Fruit fly (Drosophila melanogaster) whole organism, embryonic: Measurements from ENCODE around the gene Hsp70Ba.

Experiments used
- CG10565 ChIP-seq: fragments of 200-800 bp; sonication (Bioruptor generic); optimal IDR thresholded peaks from 3 replicates; lab custom pipeline; 2016; ENCODE audit warnings: missing biosample characterization, mild to moderate bottlenecking, missing genetic modification characterization
- CG13424 ChIP-seq: fragments of 200-800 bp; sonication (Bioruptor generic); optimal IDR thresholded peaks from 2 replicates; lab custom pipeline; 2019; ENCODE audit warnings: missing biosample characterization, mild to moderate bottlenecking, missing genetic modification characterization, moderate library complexity
- CG14667 ChIP-seq: fragments of 200-800 bp; sonication (Bioruptor generic); IDR thresholded peaks from 2 replicates; pipeline ENCODE4 v1.3.6; 2022; ENCODE audit warnings: missing biosample characterization, missing genetic modification characterization
- CG15514 ChIP-seq: fragments of 200-800 bp; sonication (Bioruptor generic); optimal IDR thresholded peaks from 3 replicates; lab custom pipeline; 2017; ENCODE audit warnings: missing biosample characterization, missing genetic modification characterization, mild to moderate bottlenecking, moderate library complexity, missing genetic modification reagents
- CG18262 ChIP-seq: fragments of 200-800 bp; optimal IDR thresholded peaks from 3 replicates; lab custom pipeline; 2019; ENCODE audit warnings: missing biosample characterization, mild to moderate bottlenecking, missing genetic modification characterization, moderate library complexity
- CG1832 ChIP-seq: fragments of 200-800 bp; sonication (Bioruptor generic); optimal IDR thresholded peaks from 2 replicates; lab custom pipeline; 2017; ENCODE audit warnings: missing biosample characterization, mild to moderate bottlenecking, missing genetic modification characterization, inconsistent platforms
- CG2712 ChIP-seq: fragments of 200-800 bp; optimal IDR thresholded peaks from 3 replicates; lab custom pipeline; 2019; ENCODE audit warnings: missing biosample characterization, mild to moderate bottlenecking, missing genetic modification characterization, moderate library complexity
- CG32767 ChIP-seq: fragments of 200-800 bp; sonication (Bioruptor generic); IDR thresholded peaks from 2 replicates; pipeline ENCODE4 v1.3.6; 2022; ENCODE audit warnings: missing biosample characterization, missing genetic modification characterization
- CG34224 ChIP-seq: fragments of 200-800 bp; sonication (Bioruptor generic); IDR thresholded peaks from 3 replicates; pipeline ENCODE4 v1.3.6; 2022; ENCODE audit warnings: missing biosample characterization, missing genetic modification characterization; ENCODE audit not compliant: partially characterized antibody
- CG34422 ChIP-seq: fragments of 200-800 bp; sonication (Bioruptor generic); IDR thresholded peaks from 3 replicates; pipeline ENCODE4 v1.3.6; 2022; ENCODE audit warnings: missing biosample characterization, missing genetic modification characterization
- CG42726 ChIP-seq: fragments of 200-800 bp; sonication (Bioruptor generic); IDR thresholded peaks from 2 replicates; pipeline ENCODE4 v1.3.6; 2022; ENCODE audit warnings: missing biosample characterization, missing genetic modification characterization; ENCODE audit not compliant: partially characterized antibody
- CG6654 ChIP-seq: fragments of 200-800 bp; sonication (Bioruptor generic); optimal IDR thresholded peaks from 2 replicates; lab custom pipeline; 2017; ENCODE audit warnings: missing biosample characterization, mild to moderate bottlenecking, missing genetic modification characterization
- CTCF ChIP-seq: fragments of 200-800 bp; sonication (Bioruptor generic); optimal IDR thresholded peaks from 2 replicates; lab custom pipeline; 2017; ENCODE audit warnings: missing biosample characterization, mild to moderate bottlenecking, missing genetic modification characterization, moderate library complexity
- D19B ChIP-seq: fragments of 200-800 bp; sonication (Bioruptor generic); optimal IDR thresholded peaks from 2 replicates; lab custom pipeline; 2017; ENCODE audit warnings: missing biosample characterization, mild to moderate bottlenecking, missing genetic modification characterization
- Dad ChIP-seq: fragments of 200-800 bp; sonication (Bioruptor generic); optimal IDR thresholded peaks from 3 replicates; lab custom pipeline; 2016; ENCODE audit warnings: missing biosample characterization, missing genetic modification characterization
- Dbx ChIP-seq: fragments of 200-800 bp; sonication (Bioruptor generic); IDR thresholded peaks from 3 replicates; pipeline ENCODE4 v1.3.6; 2022; ENCODE audit warnings: missing biosample characterization, missing genetic modification characterization
- Elba2 ChIP-seq: fragments of 200-800 bp; sonication (Bioruptor generic); optimal IDR thresholded peaks from 3 replicates; lab custom pipeline; 2016; ENCODE audit warnings: missing biosample characterization, missing genetic modification characterization
- Ets65A ChIP-seq: fragments of 200-800 bp; sonication (Bioruptor generic); peaks from one replicate; lab custom pipeline; 2016; ENCODE audit warnings: missing biosample characterization, missing genetic modification characterization
- Fer3 ChIP-seq: fragments of 200-800 bp; sonication (Bioruptor generic); optimal IDR thresholded peaks from 2 replicates; lab custom pipeline; 2018; ENCODE audit warnings: missing biosample characterization, mild to moderate bottlenecking, missing genetic modification characterization, moderate library complexity
- GATAe ChIP-seq: fragments of 200-800 bp; sonication (Bioruptor generic); conservative IDR thresholded peaks from 2 replicates; pipeline ENCODE4 v1.3.6; 2022; ENCODE audit warnings: missing biosample characterization, missing genetic modification characterization
- Hey ChIP-seq: fragments of 200-800 bp; sonication (Bioruptor generic); optimal IDR thresholded peaks from 3 replicates; lab custom pipeline; 2018; ENCODE audit warnings: missing biosample characterization, mild to moderate bottlenecking, missing genetic modification characterization
- Hr3 ChIP-seq: fragments of 200-800 bp; sonication (Bioruptor generic); optimal IDR thresholded peaks from 3 replicates; lab custom pipeline; 2016; ENCODE audit warnings: missing biosample characterization, missing genetic modification characterization
- Hr51 ChIP-seq, 2 experiments: fragments of 200-800 bp; sonication (Bioruptor generic); optimal IDR thresholded peaks; 2 replicates in 1 of 2; 3 replicates in 1 of 2; lab custom pipeline; 2016 to 2018; ENCODE audit warnings: missing biosample characterization in 2 of 2, missing genetic modification characterization in 2 of 2, mild to moderate bottlenecking in 1 of 2, moderate library complexity in 1 of 2
- Meics ChIP-seq: fragments of 200-800 bp; sonication (Bioruptor generic); optimal IDR thresholded peaks from 2 replicates; lab custom pipeline; 2017; ENCODE audit warnings: missing biosample characterization, mild to moderate bottlenecking, missing genetic modification characterization
- Nf-YC ChIP-seq: fragments of 200-800 bp; optimal IDR thresholded peaks from 3 replicates; lab custom pipeline; 2019; ENCODE audit warnings: missing biosample characterization, mild to moderate bottlenecking, missing genetic modification characterization, moderate library complexity
- Ravus ChIP-seq: fragments of 200-800 bp; sonication (Bioruptor generic); IDR thresholded peaks from 2 replicates; pipeline ENCODE4 v1.3.6; 2022; ENCODE audit warnings: missing biosample characterization, missing genetic modification characterization
- Six4 ChIP-seq: fragments of 200-800 bp; sonication (Bioruptor generic); optimal IDR thresholded peaks from 2 replicates; lab custom pipeline; 2016; ENCODE audit warnings: missing biosample characterization, missing genetic modification characterization
- Sox100B ChIP-seq: fragments of 200-800 bp; sonication (Bioruptor generic); optimal IDR thresholded peaks from 3 replicates; lab custom pipeline; 2018; ENCODE audit warnings: missing biosample characterization, mild to moderate bottlenecking, missing genetic modification characterization
- Tbp ChIP-seq: fragments of >200 bp; optimal IDR thresholded peaks from 2 replicates; lab custom pipeline; 2018; ENCODE audit warnings: missing biosample characterization, missing genetic modification characterization
- ab ChIP-seq: fragments of 200-800 bp; sonication (Bioruptor generic); optimal IDR thresholded peaks from 2 replicates; lab custom pipeline; 2016; ENCODE audit warnings: missing biosample characterization, missing genetic modification characterization
- az2 ChIP-seq: fragments of 200-800 bp; sonication (Bioruptor generic); optimal IDR thresholded peaks from 3 replicates; lab custom pipeline; 2016; ENCODE audit warnings: missing biosample characterization, missing genetic modification characterization
- crc ChIP-seq: fragments of 200-800 bp; sonication (Bioruptor generic); optimal IDR thresholded peaks from 2 replicates; lab custom pipeline; 2016; ENCODE audit warnings: missing biosample characterization, missing genetic modification characterization
- dm ChIP-seq: fragments of 200-800 bp; sonication (Bioruptor generic); optimal IDR thresholded peaks from 3 replicates; lab custom pipeline; 2016; ENCODE audit warnings: missing biosample characterization, missing genetic modification characterization
- exex ChIP-seq: fragments of 200-800 bp; sonication (Bioruptor generic); optimal IDR thresholded peaks from 4 replicates; lab custom pipeline; 2018; ENCODE audit warnings: missing biosample characterization, mild to moderate bottlenecking, missing genetic modification characterization, moderate library complexity
- fd96Cb ChIP-seq: fragments of 200-800 bp; sonication (Bioruptor generic); optimal IDR thresholded peaks from 2 replicates; lab custom pipeline; 2018; ENCODE audit warnings: missing biosample characterization, mild to moderate bottlenecking, missing genetic modification characterization, moderate library complexity
- fru ChIP-seq: fragments of >200 bp; optimal IDR thresholded peaks from 2 replicates; lab custom pipeline; 2017
- ftz-f1 ChIP-seq: fragments of 200-800 bp; sonication (Bioruptor generic); optimal IDR thresholded peaks from 2 replicates; lab custom pipeline; 2016; ENCODE audit warnings: missing biosample characterization, missing genetic modification characterization
- ham ChIP-seq: fragments of 200-800 bp; sonication (Bioruptor generic); IDR thresholded peaks from 2 replicates; pipeline ENCODE4 v1.3.6; 2022; ENCODE audit warnings: missing biosample characterization, missing genetic modification characterization
- ind ChIP-seq: fragments of 200-800 bp; sonication (Bioruptor generic); optimal IDR thresholded peaks from 3 replicates; lab custom pipeline; 2016; ENCODE audit warnings: missing biosample characterization, missing genetic modification characterization
- mld ChIP-seq: fragments of 200-800 bp; sonication (Bioruptor generic); IDR thresholded peaks from 3 replicates; pipeline ENCODE4 v1.3.6; 2022; ENCODE audit warnings: missing biosample characterization, missing genetic modification characterization; ENCODE audit not compliant: partially characterized antibody
- otp ChIP-seq: fragments of 200-800 bp; sonication (Bioruptor generic); IDR thresholded peaks from 3 replicates; pipeline ENCODE4, ENCODE4 v1.3.6; 2022; ENCODE audit warnings: missing biosample characterization, missing genetic modification characterization
- p53 ChIP-seq: fragments of 200-800 bp; sonication (Bioruptor generic); optimal IDR thresholded peaks from 2 replicates; lab custom pipeline; 2016; ENCODE audit warnings: missing biosample characterization, missing genetic modification characterization
- pb ChIP-seq: fragments of 200-800 bp; sonication (Bioruptor generic); optimal IDR thresholded peaks from 3 replicates; lab custom pipeline; 2016; ENCODE audit warnings: missing biosample characterization, missing genetic modification characterization
- phol ChIP-seq: fragments of 200-800 bp; sonication (Bioruptor generic); optimal IDR thresholded peaks from 3 replicates; lab custom pipeline; 2018; ENCODE audit warnings: missing biosample characterization, mild to moderate bottlenecking, missing genetic modification characterization, moderate library complexity
- ro ChIP-seq: fragments of 200-800 bp; sonication (Bioruptor generic); IDR thresholded peaks from 2 replicates; pipeline ENCODE4 v1.3.6; 2022; ENCODE audit warnings: missing biosample characterization, missing genetic modification characterization
- sd ChIP-seq: fragments of 200-800 bp; sonication (Bioruptor generic); optimal IDR thresholded peaks from 3 replicates; lab custom pipeline; 2018; ENCODE audit warnings: missing biosample characterization, mild to moderate bottlenecking, missing genetic modification characterization, moderate library complexity
- sisA ChIP-seq: fragments of 200-800 bp; sonication (Bioruptor generic); IDR thresholded peaks from 2 replicates; pipeline ENCODE4 v1.3.6; 2022; ENCODE audit warnings: missing biosample characterization, missing genetic modification characterization
- sug ChIP-seq: fragments of 200-800 bp; optimal IDR thresholded peaks from 2 replicates; lab custom pipeline; 2019; ENCODE audit warnings: missing biosample characterization, mild to moderate bottlenecking, missing genetic modification characterization, moderate library complexity
- trem ChIP-seq: fragments of 200-800 bp; optimal IDR thresholded peaks from 3 replicates; lab custom pipeline; 2019; ENCODE audit warnings: missing biosample characterization, mild to moderate bottlenecking, missing genetic modification characterization, moderate library complexity
- vnd ChIP-seq: fragments of 200-800 bp; sonication (Bioruptor generic); IDR thresholded peaks from 3 replicates; pipeline ENCODE4 v1.3.6; 2022; ENCODE audit warnings: missing biosample characterization, missing genetic modification characterization; ENCODE audit not compliant: partially characterized antibody
- vvl ChIP-seq: fragments of 200-800 bp; sonication (Bioruptor generic); IDR thresholded peaks from 2 replicates; pipeline ENCODE4 v1.3.6; 2022; ENCODE audit warnings: missing biosample characterization, missing genetic modification characterization
- wor ChIP-seq: fragments of 200-800 bp; sonication (Bioruptor generic); IDR thresholded peaks from 2 replicates; pipeline ENCODE4 v1.3.6; 2022; ENCODE audit warnings: missing biosample characterization, missing genetic modification characterization
- yki ChIP-seq: fragments of >200 bp; optimal IDR thresholded peaks from 3 replicates; lab custom pipeline; 2018

Gene Hsp70Ba

dm6 chr3R:12433764-12434163 is 33.8 kb downstream of the Hsp70Ba start, which contains the start of the genes Aos1 and Srlp (continued):
- TF ChIP-seq Fer3 (tag; lab: Kevin White, UChicago) (peak; percentile 54), Tbp (GFP tag; lab: Kevin White, UChicago) (no peak), pb (GFP tag; lab: Kevin White, UChicago) (no peak), D19B (no peak), CTCF (GFP tag; lab: Kevin White, UChicago) (peak; percentile 40), CG14667 (0 out of 2 replicates have a peak, but pooled peaks have one; percentile 20), Ets65A (GFP tag; lab: Kevin White, UChicago) (peak; percentile 52), CG13424 (tag; lab: Kevin White, UChicago) (peak; percentile 73), ind (GFP tag; lab: Kevin White, UChicago) (peak; percentile 56), wor (GFP tag; lab: Robert Waterston, UW) (no peak), ab (no peak), CG34422 (GFP tag; lab: Robert Waterston, UW) (no peak), trem (tag; lab: Kevin White, UChicago) (peak; percentile 99), CG2712 (tag; lab: Kevin White, UChicago) (peak; percentile 76), Ravus (GFP tag; lab: Robert Waterston, UW) (no peak), CG6654 (GFP tag; lab: Kevin White, UChicago) (no peak), ham (no peak), vvl (GFP tag; lab: Robert Waterston, UW) (no peak), fd96Cb (tag; lab: Kevin White, UChicago) (peak; percentile 23), Dbx (GFP tag; lab: Robert Waterston, UW) (0 out of 3 replicates have a peak, but pooled peaks have one; percentile 44), Hr51 (GFP tag; optimal IDR thresholded peaks at IDR 0.05; lab: Kevin White, UChicago) (no peak), crc (GFP tag; lab: Kevin White, UChicago) (no peak), Meics (GFP tag; lab: Kevin White, UChicago) (no peak), az2 (peak; percentile 46), otp (GFP tag; lab: Robert Waterston, UW) (no peak), ftz-f1 (GFP tag; lab: Kevin White, UChicago) (no peak), Nf-YC (tag; lab: Kevin White, UChicago) (peak; percentile 69), CG1832 (GFP tag; lab: Kevin White, UChicago) (no peak), Elba2 (peak; percentile 37), CG15514 (peak; percentile 58), Hr3 (GFP tag; lab: Kevin White, UChicago) (peak; percentile 66), CG42726 (GFP tag; lab: Robert Waterston, UW) (no peak), Hey (tag; lab: Kevin White, UChicago) (no peak), ro (GFP tag; lab: Robert Waterston, UW) (no peak), Sox100B (GFP tag; lab: Kevin White, UChicago) (no peak), mld (GFP tag; lab: Robert Waterston, UW) (no peak), sug (tag; lab: Kevin White, UChicago) (peak; percentile 79), sisA (GFP tag; lab: Robert Waterston, UW) (no peak), CG32767 (no peak), GATAe (GFP tag; lab: Robert Waterston, UW) (no peak), CG34224 (GFP tag; lab: Robert Waterston, UW) (no peak), p53 (GFP tag; lab: Kevin White, UChicago) (no peak), CG18262 (peak; percentile 66), Dad (GFP tag; lab: Kevin White, UChicago) (no peak), dm (GFP tag; lab: Kevin White, UChicago) (no peak), Six4 (GFP tag; lab: Kevin White, UChicago) (no peak), exex (tag; lab: Kevin White, UChicago) (no peak), phol (tag; lab: Kevin White, UChicago) (peak; percentile 80), yki (lab: Kevin White, UChicago) (no peak), sd (tag; lab: Kevin White, UChicago) (peak; percentile 58), CG10565 (GFP tag; lab: Kevin White, UChicago) (no peak), vnd (GFP tag; lab: Robert Waterston, UW) (no peak), fru (lab: Kevin White, UChicago) (no peak)
